Worm (Caenorhabditis elegans) whole organism, mixed stage, embryonic: ENCODE data around the gene T03G11.9.

Experiments used
- M03D4.4 ChIP-seq: sonication (generic microtip); optimal IDR thresholded peaks from 2 replicates; lab custom pipeline; 2017; ENCODE audit warnings: mild to moderate bottlenecking, missing genetic modification characterization, missing compliant biosample characterization
- bed-3 ChIP-seq: fragments of 200-800 bp; sonication (Bioruptor generic); optimal IDR thresholded peaks from 3 replicates; lab custom pipeline; 2018; ENCODE audit warnings: mild to moderate bottlenecking, missing genetic modification characterization, moderate library complexity, missing compliant biosample characterization
- blmp-1 ChIP-seq: fragments of 150-350 bp; optimal IDR thresholded peaks from 2 replicates; lab custom pipeline; 2014; ENCODE audit warnings: missing biosample characterization, missing genetic modification characterization
- ceh-39 ChIP-seq: fragments of 150-350 bp; optimal IDR thresholded peaks from 2 replicates; lab custom pipeline; 2014; ENCODE audit warnings: missing biosample characterization, missing genetic modification characterization
- ceh-43 ChIP-seq: fragments of 200-800 bp; sonication (Bioruptor generic); optimal IDR thresholded peaks from 2 replicates; lab custom pipeline; 2018; ENCODE audit warnings: mild to moderate bottlenecking, missing genetic modification characterization, moderate library complexity, missing compliant biosample characterization
- ceh-83 ChIP-seq: fragments of 200-800 bp; sonication (Bioruptor generic); optimal IDR thresholded peaks from 2 replicates; lab custom pipeline; 2018; ENCODE audit warnings: mild to moderate bottlenecking, missing genetic modification characterization, missing compliant biosample characterization
- ces-1 ChIP-seq: fragments of 150-350 bp; optimal IDR thresholded peaks from 2 replicates; lab custom pipeline; 2014; ENCODE audit warnings: missing biosample characterization, missing genetic modification reagents, missing genetic modification characterization
- cnd-1 ChIP-seq: fragments of 200-800 bp; sonication (Bioruptor generic); optimal IDR thresholded peaks from 2 replicates; lab custom pipeline; 2018; ENCODE audit warnings: mild to moderate bottlenecking, missing genetic modification characterization, missing compliant biosample characterization
- drap-1 ChIP-seq: fragments of 200-800 bp; sonication (Bioruptor generic); optimal IDR thresholded peaks from 3 replicates; lab custom pipeline; 2018; ENCODE audit warnings: mild to moderate bottlenecking, missing genetic modification characterization, missing compliant biosample characterization
- elt-1 ChIP-seq: sonication (generic microtip); optimal IDR thresholded peaks from 2 replicates; lab custom pipeline; 2017; ENCODE audit warnings: missing genetic modification characterization, mild to moderate bottlenecking, missing compliant biosample characterization, antibody characterized with exemption, moderate library complexity, borderline replicate concordance; ENCODE audit not compliant: insufficient read depth
- elt-3 ChIP-seq: fragments of 150-350 bp; optimal IDR thresholded peaks from 2 replicates; lab custom pipeline; 2014; ENCODE audit warnings: missing biosample characterization, missing genetic modification characterization
- flh-1 ChIP-seq: fragments of 200-800 bp; sonication (Bioruptor generic); optimal IDR thresholded peaks from 2 replicates; lab custom pipeline; 2018; ENCODE audit warnings: mild to moderate bottlenecking, missing genetic modification characterization, moderate library complexity, missing compliant biosample characterization
- ham-2 ChIP-seq: fragments of 200-800 bp; sonication (Bioruptor generic); optimal IDR thresholded peaks from 2 replicates; lab custom pipeline; 2018; ENCODE audit warnings: mild to moderate bottlenecking, missing genetic modification characterization, missing compliant biosample characterization
- hlh-1 ChIP-seq: fragments of 150-350 bp; optimal IDR thresholded peaks from 2 replicates; lab custom pipeline; 2014; ENCODE audit warnings: missing biosample characterization, missing genetic modification reagents, missing genetic modification characterization
- lsy-2 ChIP-seq: fragments of 150-350 bp; optimal IDR thresholded peaks from 2 replicates; lab custom pipeline; 2014; ENCODE audit warnings: missing biosample characterization, missing genetic modification characterization
- mab-5 ChIP-seq: fragments of 150-350 bp; optimal IDR thresholded peaks from 2 replicates; lab custom pipeline; 2014; ENCODE audit warnings: missing biosample characterization, missing genetic modification characterization
- mep-1 ChIP-seq: fragments of 150-350 bp; optimal IDR thresholded peaks from 2 replicates; lab custom pipeline; 2017; ENCODE audit warnings: missing biosample characterization, missing genetic modification reagents, missing genetic modification characterization, inconsistent platforms
- mls-2 ChIP-seq: sonication (generic microtip); optimal IDR thresholded peaks from 2 replicates; lab custom pipeline; 2016; ENCODE audit warnings: mild to moderate bottlenecking, missing genetic modification characterization, moderate library complexity, missing compliant biosample characterization
- nhr-12 ChIP-seq: fragments of 150-350 bp; optimal IDR thresholded peaks from 2 replicates; lab custom pipeline; 2014; ENCODE audit warnings: missing biosample characterization, missing genetic modification characterization
- nhr-2 ChIP-seq: fragments of 150-350 bp; optimal IDR thresholded peaks from 2 replicates; lab custom pipeline; 2014; ENCODE audit warnings: missing biosample characterization, missing genetic modification characterization
- nhr-237 ChIP-seq: fragments of 150-350 bp; optimal IDR thresholded peaks from 2 replicates; lab custom pipeline; 2014; ENCODE audit warnings: missing biosample characterization, missing genetic modification characterization
- nhr-28 ChIP-seq: fragments of 150-350 bp; optimal IDR thresholded peaks from 2 replicates; lab custom pipeline; 2014; ENCODE audit warnings: missing biosample characterization, missing genetic modification characterization
- nhr-76 ChIP-seq: sonication (generic microtip); optimal IDR thresholded peaks from 2 replicates; lab custom pipeline; 2017; ENCODE audit warnings: missing biosample characterization, missing genetic modification characterization
- pha-4 ChIP-seq: fragments of 150-350 bp; optimal IDR thresholded peaks from 2 replicates; lab custom pipeline; 2018; ENCODE audit warnings: missing biosample characterization, missing genetic modification reagents, missing genetic modification characterization
- sem-2 ChIP-seq: fragments of 200-800 bp; sonication (Bioruptor generic); optimal IDR thresholded peaks from 2 replicates; lab custom pipeline; 2018; ENCODE audit warnings: mild to moderate bottlenecking, missing genetic modification characterization, missing compliant biosample characterization
- snpc-4 ChIP-seq: fragments of 150-350 bp; optimal IDR thresholded peaks from 2 replicates; lab custom pipeline; 2014; ENCODE audit warnings: missing biosample characterization, missing genetic modification characterization
- sptf-1 ChIP-seq: sonication (generic microtip); optimal IDR thresholded peaks from 2 replicates; lab custom pipeline; 2017; ENCODE audit warnings: mild to moderate bottlenecking, missing genetic modification characterization, moderate library complexity, missing compliant biosample characterization
- tbx-8 ChIP-seq: fragments of 200-800 bp; sonication (Bioruptor generic); optimal IDR thresholded peaks from 2 replicates; lab custom pipeline; 2018; ENCODE audit warnings: mild to moderate bottlenecking, missing genetic modification characterization, moderate library complexity, missing compliant biosample characterization
- unc-120 ChIP-seq: sonication (generic microtip); optimal IDR thresholded peaks from 2 replicates; lab custom pipeline; 2017; ENCODE audit warnings: missing genetic modification characterization, missing compliant biosample characterization; ENCODE audit not compliant: poor library complexity, severe bottlenecking
- unc-39 ChIP-seq: fragments of 150-350 bp; optimal IDR thresholded peaks from 2 replicates; lab custom pipeline; 2014; ENCODE audit warnings: missing biosample characterization, missing genetic modification characterization
- unc-62 ChIP-seq: fragments of 150-350 bp; optimal IDR thresholded peaks from 2 replicates; lab custom pipeline; 2014; ENCODE audit warnings: missing biosample characterization, missing genetic modification reagents, missing genetic modification characterization
- zip-8 ChIP-seq: fragments of 150-350 bp; optimal IDR thresholded peaks from 2 replicates; lab custom pipeline; 2014; ENCODE audit warnings: missing biosample characterization, missing genetic modification characterization
- ztf-11 ChIP-seq: fragments of 150-350 bp; optimal IDR thresholded peaks from 2 replicates; lab custom pipeline; 2014; ENCODE audit warnings: missing biosample characterization, missing genetic modification characterization

Gene T03G11.9

ce11 chrX:5213565-5213964 lies 29.5 kb downstream of the T03G11.9 start:
- TF ChIP-seq nhr-237 = no peak
- no peak for TF ChIP-seq bed-3 (GFP tag; lab: Kevin White, UChicago)
- TF ChIP-seq ceh-43 (GFP tag; lab: Kevin White, UChicago) = no peak
- TF ChIP-seq snpc-4 = no peak
- no peak for TF ChIP-seq ham-2 (GFP tag; lab: Kevin White, UChicago)
- no peak for TF ChIP-seq cnd-1 (tag; lab: Kevin White, UChicago)
- no peak for TF ChIP-seq nhr-2
- no peak for TF ChIP-seq mab-5 (tag; lab: Kevin White, UChicago)
- TF ChIP-seq blmp-1 (tag; lab: Kevin White, UChicago) = no peak
- no peak for TF ChIP-seq elt-1 (tag; lab: Kevin White, UChicago)
- TF ChIP-seq unc-62 (GFP tag; lab: Kevin White, UChicago) = no peak
- no peak for TF ChIP-seq mls-2 (tag; lab: Kevin White, UChicago)

ce11 chrX:5214790-5215189 lies 30.8 kb downstream of the T03G11.9 start:
- TF ChIP-seq sptf-1 (tag; lab: Kevin White, UChicago) (no peak), ceh-83 (GFP tag; lab: Kevin White, UChicago) (no peak), nhr-12 (tag; lab: Kevin White, UChicago) (no peak), elt-3 (tag; lab: Kevin White, UChicago) (no peak), nhr-237 (no peak), ztf-11 (no peak), snpc-4 (no peak), unc-120 (tag; lab: Kevin White, UChicago) (no peak), flh-1 (GFP tag; lab: Kevin White, UChicago) (no peak), elt-1 (tag; lab: Kevin White, UChicago) (no peak), nhr-76 (no peak), zip-8 (tag; lab: Kevin White, UChicago) (no peak), tbx-8 (GFP tag; lab: Kevin White, UChicago) (no peak), nhr-2 (no peak)

- TF ChIP-seq ces-1 (GFP tag; lab: Kevin White, UChicago) (no peak), ceh-39 (no peak), mls-2 (tag; lab: Kevin White, UChicago) (no peak), pha-4 (tag; lab: Kevin White, UChicago) (no peak), nhr-2 (no peak), elt-1 (tag; lab: Kevin White, UChicago) (no peak), bed-3 (GFP tag; lab: Kevin White, UChicago) (no peak), ceh-83 (GFP tag; lab: Kevin White, UChicago) (no peak), mab-5 (tag; lab: Kevin White, UChicago) (no peak), sptf-1 (tag; lab: Kevin White, UChicago) (no peak), nhr-12 (tag; lab: Kevin White, UChicago) (no peak), lsy-2 (tag; lab: Kevin White, UChicago) (no peak), unc-62 (GFP tag; lab: Kevin White, UChicago) (no peak), blmp-1 (tag; lab: Kevin White, UChicago) (no peak)
These were observed 32.0 kb downstream of the T03G11.9 start, which contains the start of gene hrpa-2 for ce11 chrX:5216063-5216462. Gene hrpa-2 (plus strand): TSS chrX:5216363.

ce11 chrX:5218323-5218722 lies 34.3 kb downstream of the T03G11.9 start:
- no peak for TF ChIP-seq ztf-11
- no peak for TF ChIP-seq nhr-237
- TF ChIP-seq unc-39 (tag; lab: Kevin White, UChicago) = no peak
- TF ChIP-seq nhr-28 (tag; lab: Kevin White, UChicago) = no peak
- TF ChIP-seq mep-1 (tag; lab: Kevin White, UChicago) = no peak
- no peak for TF ChIP-seq ceh-43 (GFP tag; lab: Kevin White, UChicago)
- TF ChIP-seq ces-1 (GFP tag; lab: Kevin White, UChicago) = no peak
- no peak for TF ChIP-seq snpc-4
- no peak for TF ChIP-seq sem-2
- no peak for TF ChIP-seq mab-5 (tag; lab: Kevin White, UChicago)
- no peak for TF ChIP-seq elt-1 (tag; lab: Kevin White, UChicago)
- TF ChIP-seq nhr-2 = no peak

ce11 chrX:5226265-5226664 lies 42.2 kb downstream of the T03G11.9 start, which contains the start of gene H28G03.3:
Gene H28G03.3 (minus strand): TSS chrX:5226365.
- no peak for TF ChIP-seq pha-4 (tag; lab: Kevin White, UChicago)
- TF ChIP-seq ces-1 (GFP tag; lab: Kevin White, UChicago) = no peak
- TF ChIP-seq flh-1 (GFP tag; lab: Kevin White, UChicago) = no peak
- TF ChIP-seq nhr-28 (tag; lab: Kevin White, UChicago) = no peak
- TF ChIP-seq tbx-8 (GFP tag; lab: Kevin White, UChicago) = no peak
- no peak for TF ChIP-seq cnd-1 (tag; lab: Kevin White, UChicago)
- no peak for TF ChIP-seq sem-2
- no peak for TF ChIP-seq elt-3 (tag; lab: Kevin White, UChicago)
- TF ChIP-seq M03D4.4 = no peak
- TF ChIP-seq mab-5 (tag; lab: Kevin White, UChicago) = no peak
- no peak for TF ChIP-seq drap-1
- TF ChIP-seq hlh-1 (tag; lab: Kevin White, UChicago) = no peak
